Fruit fly (Drosophila melanogaster) whole organism, embryonic: ENCODE measurements around the gene Mks1.

Experiments
- Adf1 ChIP-seq: fragments of 200-800 bp; sonication (Bioruptor generic); IDR thresholded peaks from 2 replicates; pipeline ENCODE4 v1.3.6; 2022; ENCODE audit warnings: missing biosample characterization, missing genetic modification characterization
- CG6683 ChIP-seq: fragments of 200-800 bp; sonication (Bioruptor generic); optimal IDR thresholded peaks from 2 replicates; lab custom pipeline; 2017; ENCODE audit warnings: missing biosample characterization, mild to moderate bottlenecking, missing genetic modification characterization, missing genetic modification reagents
- CG9437 ChIP-seq: fragments of 200-800 bp; sonication (Bioruptor generic); optimal IDR thresholded peaks from 2 replicates; lab custom pipeline; 2018; ENCODE audit warnings: missing biosample characterization, mild to moderate bottlenecking, missing genetic modification characterization
- D ChIP-seq, 2 experiments: fragments of 200-800 bp in 1 of 2; fragments of >200 bp in 1 of 2; sonication (Bioruptor generic) in 1 of 2; optimal IDR thresholded peaks; 2 replicates in 1 of 2; 3 replicates in 1 of 2; lab custom pipeline; 2017; ENCODE audit warnings: mild to moderate bottlenecking in 1 of 2, missing biosample characterization in 1 of 2, missing genetic modification characterization in 1 of 2, missing genetic modification reagents in 1 of 2
- ap ChIP-seq: fragments of 200-800 bp; sonication (Bioruptor generic); IDR thresholded peaks from 2 replicates; pipeline ENCODE4 v1.3.6; 2022; ENCODE audit warnings: missing biosample characterization, missing genetic modification characterization
- danr ChIP-seq: fragments of 200-800 bp; sonication (Bioruptor generic); IDR thresholded peaks from 2 replicates; pipeline ENCODE4 v1.3.6; 2022; ENCODE audit warnings: missing biosample characterization, missing genetic modification characterization
- ro ChIP-seq: fragments of 200-800 bp; sonication (Bioruptor generic); IDR thresholded peaks from 2 replicates; pipeline ENCODE4 v1.3.6; 2022; ENCODE audit warnings: missing biosample characterization, missing genetic modification characterization
- slp2 ChIP-seq: fragments of 200-800 bp; sonication (Bioruptor generic); optimal IDR thresholded peaks from 2 replicates; lab custom pipeline; 2016; ENCODE audit warnings: missing biosample characterization, missing genetic modification characterization
- zen ChIP-seq: fragments of 200-800 bp; sonication (Bioruptor generic); optimal IDR thresholded peaks from 3 replicates; lab custom pipeline; 2018; ENCODE audit warnings: missing biosample characterization, mild to moderate bottlenecking, missing genetic modification characterization, moderate library complexity

DNA sequence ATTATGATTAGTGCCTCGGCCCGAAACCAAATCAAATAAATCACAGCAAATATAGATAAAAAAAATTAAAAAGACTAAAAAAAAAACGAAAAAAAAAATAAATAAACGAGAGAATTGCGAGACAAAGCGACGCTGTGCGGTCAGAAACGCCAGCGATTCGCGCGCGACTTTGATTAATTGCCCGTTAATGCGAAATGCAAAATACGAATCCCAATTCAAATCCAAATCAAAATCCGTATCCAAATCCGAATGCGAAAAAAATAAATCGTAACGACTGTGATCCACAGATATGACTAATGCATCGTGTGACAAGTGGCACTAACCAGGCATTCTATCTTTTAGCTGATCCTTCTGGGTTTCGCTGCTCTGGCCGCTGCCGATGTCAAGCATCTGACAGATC, 8.9 kb downstream of the Mks1 start:
- no peak for TF ChIP-seq D (optimal IDR thresholded peaks at IDR 0.05; lab: Kevin White, UChicago)
- no peak for TF ChIP-seq D (GFP tag; optimal IDR thresholded peaks at IDR 0.05; lab: Kevin White, UChicago)
- no peak for TF ChIP-seq Adf1
- no peak for TF ChIP-seq slp2 (GFP tag; lab: Kevin White, UChicago)
- no peak for TF ChIP-seq zen
- TF ChIP-seq danr (GFP tag; lab: Robert Waterston, UW), result no peak
- TF ChIP-seq ap (GFP tag; lab: Robert Waterston, UW), result no peak
- TF ChIP-seq ro (GFP tag; lab: Robert Waterston, UW), result no peak
- TF ChIP-seq CG6683 (GFP tag; lab: Kevin White, UChicago), result no peak
- no peak for TF ChIP-seq CG9437 (GFP tag; lab: Kevin White, UChicago)
